Fruit fly (Drosophila melanogaster) whole organism, embryonic: Measurements from ENCODE around the gene CG17329.

ENCODE experiments used
- Awh ChIP-seq: fragments of 200-800 bp; sonication (Bioruptor generic); IDR thresholded peaks from 2 replicates; pipeline ENCODE4, ENCODE4 v1.3.6; 2022; ENCODE audit warnings: missing biosample characterization, missing genetic modification characterization
- Bdp1 ChIP-seq: fragments of 200-800 bp; sonication (Bioruptor generic); optimal IDR thresholded peaks from 3 replicates; lab custom pipeline; 2016; ENCODE audit warnings: missing biosample characterization, missing genetic modification characterization
- C15 ChIP-seq: fragments of 200-800 bp; sonication (Bioruptor generic); IDR thresholded peaks from 3 replicates; pipeline ENCODE4 v1.3.6; 2022; ENCODE audit warnings: missing biosample characterization, missing genetic modification characterization
- CG10321 ChIP-seq: fragments of 200-800 bp; sonication (Bioruptor generic); IDR thresholded peaks from 2 replicates; pipeline ENCODE4 v1.3.6; 2022; ENCODE audit warnings: missing biosample characterization, missing genetic modification characterization
- CG10565 ChIP-seq: fragments of 200-800 bp; sonication (Bioruptor generic); optimal IDR thresholded peaks from 3 replicates; lab custom pipeline; 2016; ENCODE audit warnings: missing biosample characterization, mild to moderate bottlenecking, missing genetic modification characterization
- CG12219 ChIP-seq: fragments of 200-800 bp; sonication (Bioruptor generic); optimal IDR thresholded peaks from 3 replicates; lab custom pipeline; 2018; ENCODE audit warnings: missing biosample characterization, mild to moderate bottlenecking, missing genetic modification characterization
- CG12659 ChIP-seq: fragments of 200-800 bp; sonication (Bioruptor generic); optimal IDR thresholded peaks from 3 replicates; lab custom pipeline; 2017; ENCODE audit warnings: mild to moderate bottlenecking, missing biosample characterization, missing genetic modification reagents, missing genetic modification characterization
- CG13296 ChIP-seq: fragments of 200-800 bp; sonication (Bioruptor generic); optimal IDR thresholded peaks from 3 replicates; lab custom pipeline; 2018; ENCODE audit warnings: missing biosample characterization, mild to moderate bottlenecking, missing genetic modification characterization
- CG17359 ChIP-seq: fragments of 200-800 bp; sonication (Bioruptor generic); optimal IDR thresholded peaks from 3 replicates; lab custom pipeline; 2018; ENCODE audit warnings: missing biosample characterization, mild to moderate bottlenecking, missing genetic modification characterization, moderate library complexity
- CG18599 ChIP-seq: fragments of 200-800 bp; sonication (Bioruptor generic); optimal IDR thresholded peaks from 3 replicates; lab custom pipeline; 2017; ENCODE audit warnings: missing biosample characterization, missing genetic modification characterization, mild to moderate bottlenecking, moderate library complexity, missing genetic modification reagents
- CG31224 ChIP-seq: fragments of 200-800 bp; sonication (Bioruptor generic); IDR thresholded peaks from 2 replicates; pipeline ENCODE4 v1.3.6; 2022; ENCODE audit warnings: missing biosample characterization, missing genetic modification characterization
- CG31388 ChIP-seq: fragments of 200-800 bp; sonication (Bioruptor generic); optimal IDR thresholded peaks from 2 replicates; lab custom pipeline; 2016; ENCODE audit warnings: missing biosample characterization, missing genetic modification characterization
- CG3163 ChIP-seq: fragments of 200-800 bp; sonication (Bioruptor generic); optimal IDR thresholded peaks from 3 replicates; lab custom pipeline; 2016; ENCODE audit warnings: missing biosample characterization, missing genetic modification characterization
- CG4424 ChIP-seq: fragments of 200-800 bp; sonication (Bioruptor generic); optimal IDR thresholded peaks from 3 replicates; lab custom pipeline; 2016; ENCODE audit warnings: missing biosample characterization, missing genetic modification characterization
- CG4820 ChIP-seq: fragments of 200-800 bp; sonication (Bioruptor generic); optimal IDR thresholded peaks from 3 replicates; lab custom pipeline; 2016; ENCODE audit warnings: missing biosample characterization, missing genetic modification characterization
- CG8281 ChIP-seq: fragments of 200-800 bp; sonication (Bioruptor generic); optimal IDR thresholded peaks from 2 replicates; lab custom pipeline; 2018; ENCODE audit warnings: missing biosample characterization, mild to moderate bottlenecking, missing genetic modification characterization, moderate library complexity
- Dip2 ChIP-seq: fragments of 200-800 bp; sonication (Bioruptor generic); IDR thresholded peaks from 2 replicates; pipeline ENCODE4 v1.3.6; 2022; ENCODE audit warnings: missing biosample characterization, missing genetic modification characterization
- Fer1 ChIP-seq: fragments of 200-800 bp; sonication (Bioruptor generic); optimal IDR thresholded peaks from 2 replicates; lab custom pipeline; 2017; ENCODE audit warnings: missing biosample characterization, mild to moderate bottlenecking, missing genetic modification characterization
- Fer2 ChIP-seq: fragments of 200-800 bp; sonication (Bioruptor generic); optimal IDR thresholded peaks from 2 replicates; lab custom pipeline; 2018; ENCODE audit warnings: missing biosample characterization, mild to moderate bottlenecking, missing genetic modification characterization, moderate library complexity
- H2.0 ChIP-seq: fragments of 200-800 bp; sonication (Bioruptor generic); IDR thresholded peaks from 2 replicates; pipeline ENCODE4 v1.3.6; 2022; ENCODE audit warnings: missing biosample characterization, missing genetic modification characterization
- HLH4C ChIP-seq: fragments of 200-800 bp; sonication (Bioruptor generic); IDR thresholded peaks from 3 replicates; pipeline ENCODE4 v1.3.6; 2022; ENCODE audit warnings: missing biosample characterization, missing genetic modification characterization; ENCODE audit not compliant: partially characterized antibody
- HmgD ChIP-seq: fragments of 200-800 bp; sonication (Bioruptor generic); optimal IDR thresholded peaks from 3 replicates; lab custom pipeline; 2016; ENCODE audit warnings: missing biosample characterization, missing genetic modification characterization
- Lhr ChIP-seq: fragments of 200-800 bp; sonication (Bioruptor generic); optimal IDR thresholded peaks from 3 replicates; lab custom pipeline; 2017; ENCODE audit warnings: mild to moderate bottlenecking, missing biosample characterization, missing genetic modification reagents, missing genetic modification characterization
- MESR4 ChIP-seq: fragments of 200-800 bp; sonication (Bioruptor generic); optimal IDR thresholded peaks from 2 replicates; lab custom pipeline; 2018; ENCODE audit warnings: missing biosample characterization, mild to moderate bottlenecking, missing genetic modification characterization, moderate library complexity
- Max ChIP-seq: fragments of 200-800 bp; sonication (Bioruptor generic); optimal IDR thresholded peaks from 2 replicates; lab custom pipeline; 2016; ENCODE audit warnings: missing biosample characterization, mild to moderate bottlenecking, missing genetic modification characterization
- Med ChIP-seq: fragments of 200-800 bp; sonication (Bioruptor generic); peaks from one replicate; lab custom pipeline; 2016; ENCODE audit warnings: missing biosample characterization, missing genetic modification characterization, mild to moderate bottlenecking, inconsistent platforms, moderate library complexity
- Mes4 ChIP-seq: fragments of 200-800 bp; sonication (Bioruptor generic); optimal IDR thresholded peaks from 2 replicates; lab custom pipeline; 2016; ENCODE audit warnings: missing biosample characterization, missing genetic modification characterization
- NfI ChIP-seq: fragments of 200-800 bp; sonication (Bioruptor generic); optimal IDR thresholded peaks from 3 replicates; lab custom pipeline; 2018; ENCODE audit warnings: missing biosample characterization, mild to moderate bottlenecking, missing genetic modification characterization, moderate library complexity
- Pdp1 ChIP-seq, 2 experiments: fragments of 200-800 bp; sonication (Bioruptor generic); optimal IDR thresholded peaks; 3 replicates each; lab custom pipeline; 2016; ENCODE audit warnings: missing biosample characterization in 2 of 2, missing genetic modification characterization in 2 of 2, mild to moderate bottlenecking in 1 of 2, moderate library complexity in 1 of 2
- Xbp1 ChIP-seq: fragments of 200-800 bp; sonication (Bioruptor generic); optimal IDR thresholded peaks from 3 replicates; lab custom pipeline; 2016; ENCODE audit warnings: missing biosample characterization, mild to moderate bottlenecking, missing genetic modification characterization
- ac ChIP-seq: fragments of 200-800 bp; sonication (Bioruptor generic); optimal IDR thresholded peaks from 3 replicates; lab custom pipeline; 2017; ENCODE audit warnings: missing biosample characterization, mild to moderate bottlenecking, missing genetic modification characterization
- amos ChIP-seq: fragments of 200-800 bp; sonication (Bioruptor generic); IDR thresholded peaks from 2 replicates; pipeline ENCODE4 v1.3.6; 2022; ENCODE audit warnings: missing biosample characterization, missing genetic modification characterization; ENCODE audit not compliant: partially characterized antibody
- bab2 ChIP-seq: fragments of 200-800 bp; sonication (Bioruptor generic); optimal IDR thresholded peaks from 2 replicates; lab custom pipeline; 2016; ENCODE audit warnings: missing biosample characterization, missing genetic modification characterization
- cato ChIP-seq: fragments of 200-800 bp; sonication (Bioruptor generic); optimal IDR thresholded peaks from 2 replicates; lab custom pipeline; 2016; ENCODE audit warnings: missing biosample characterization, missing genetic modification characterization, borderline replicate concordance
- ci ChIP-seq: fragments of 200-800 bp; sonication (Bioruptor generic); IDR thresholded peaks from 3 replicates; pipeline ENCODE4 v1.3.6; 2022; ENCODE audit warnings: missing biosample characterization, missing genetic modification characterization
- crc ChIP-seq: fragments of 200-800 bp; sonication (Bioruptor generic); optimal IDR thresholded peaks from 2 replicates; lab custom pipeline; 2016; ENCODE audit warnings: missing biosample characterization, missing genetic modification characterization
- crp ChIP-seq, 2 experiments: fragments of 200-800 bp; sonication (Bioruptor generic); optimal IDR thresholded peaks; 2 replicates in 1 of 2; 3 replicates in 1 of 2; lab custom pipeline; 2017; ENCODE audit warnings: missing biosample characterization in 2 of 2, missing genetic modification characterization in 2 of 2, mild to moderate bottlenecking in 1 of 2, moderate library complexity in 1 of 2
- fd102C ChIP-seq: fragments of 200-800 bp; sonication (Bioruptor generic); optimal IDR thresholded peaks from 2 replicates; lab custom pipeline; 2018; ENCODE audit warnings: missing biosample characterization, mild to moderate bottlenecking, missing genetic modification characterization, moderate library complexity
- insv ChIP-seq, 2 experiments: fragments of 200-800 bp; sonication (Bioruptor generic); optimal IDR thresholded peaks; 3 replicates each; lab custom pipeline; 2016 to 2018; ENCODE audit warnings: missing biosample characterization in 2 of 2, missing genetic modification characterization in 2 of 2
- lilli ChIP-seq: fragments of 200-800 bp; sonication (Bioruptor generic); optimal IDR thresholded peaks from 3 replicates; lab custom pipeline; 2016; ENCODE audit warnings: missing biosample characterization, missing genetic modification characterization
- lola ChIP-seq, 3 experiments: fragments of >200 bp in 2 of 3; fragments of 200-800 bp in 1 of 3; sonication (Bioruptor generic) in 1 of 3; optimal IDR thresholded peaks; 2 replicates each; lab custom pipeline; 2017 to 2019; ENCODE audit warnings: missing biosample characterization in 3 of 3, missing genetic modification characterization in 3 of 3, mild to moderate bottlenecking in 1 of 3, moderate library complexity in 1 of 3
- lov ChIP-seq, 2 experiments: fragments of 200-800 bp in 1 of 2; fragments of >200 bp in 1 of 2; sonication (Bioruptor generic) in 1 of 2; IDR thresholded peaks in 1 of 2; optimal IDR thresholded peaks in 1 of 2; 2 replicates in 1 of 2; 3 replicates in 1 of 2; pipeline versions ENCODE4 v1.3.6 to Lab custom; 2017 to 2022; ENCODE audit warnings: missing biosample characterization in 1 of 2, missing genetic modification characterization in 1 of 2
- peb ChIP-seq: fragments of 200-800 bp; sonication (Bioruptor generic); IDR thresholded peaks from 2 replicates; pipeline ENCODE4 v1.3.6; 2022; ENCODE audit warnings: missing biosample characterization, missing genetic modification characterization
- row ChIP-seq: fragments of 200-800 bp; sonication (Bioruptor generic); IDR thresholded peaks from 3 replicates; pipeline ENCODE4 v1.3.6; 2022; ENCODE audit warnings: missing biosample characterization, missing genetic modification characterization
- sqz ChIP-seq: fragments of 200-800 bp; sonication (Bioruptor generic); optimal IDR thresholded peaks from 3 replicates; lab custom pipeline; 2018; ENCODE audit warnings: missing biosample characterization, mild to moderate bottlenecking, missing genetic modification characterization
- stwl ChIP-seq: fragments of 200-800 bp; sonication (Bioruptor generic); optimal IDR thresholded peaks from 3 replicates; lab custom pipeline; 2018; ENCODE audit warnings: missing biosample characterization, mild to moderate bottlenecking, missing genetic modification characterization, moderate library complexity

The CG17329 gene

dm6 chr2L:16282856-16283255 is 8.2 kb upstream of the CG17329 start:
- TF ChIP-seq row (GFP tag; lab: Robert Waterston, UW): no peak
- no peak for TF ChIP-seq CG4820 (GFP tag; lab: Kevin White, UChicago)
- no peak for TF ChIP-seq fd102C (GFP tag; lab: Kevin White, UChicago)
- no peak for TF ChIP-seq CG12659 (GFP tag; lab: Kevin White, UChicago)
- TF ChIP-seq CG10321 (GFP tag; lab: Robert Waterston, UW): no peak
- TF ChIP-seq HLH4C (GFP tag; lab: Robert Waterston, UW): no peak
- peak; percentile 53; the same call in 1 of the 3 replicates for TF ChIP-seq ci (GFP tag; lab: Robert Waterston, UW)
- no peak for TF ChIP-seq CG31224 (GFP tag; lab: Robert Waterston, UW)
- TF ChIP-seq crp (GFP tag; optimal IDR thresholded peaks at IDR 0.05; lab: Kevin White, UChicago): peak; percentile 9 to 33
- no peak for TF ChIP-seq Max (GFP tag; lab: Kevin White, UChicago)
- TF ChIP-seq CG13296 (GFP tag; lab: Kevin White, UChicago): no peak
- no peak for TF ChIP-seq CG8281
- TF ChIP-seq HmgD (GFP tag; lab: Kevin White, UChicago): no peak
- peak in 1 of 2 experiments; percentile 44 for TF ChIP-seq Pdp1 (GFP tag; optimal IDR thresholded peaks at IDR 0.05; lab: Kevin White, UChicago)
- no peak for TF ChIP-seq CG31388 (GFP tag; lab: Kevin White, UChicago)
- TF ChIP-seq Fer1: no peak
- peak; percentile 55 for TF ChIP-seq Med (GFP tag; lab: Kevin White, UChicago)
- no peak for TF ChIP-seq sqz
- TF ChIP-seq bab2 (GFP tag; lab: Kevin White, UChicago): no peak

- TF ChIP-seq CG12219 (peak; percentile 47), lola (GFP tag; optimal IDR thresholded peaks at IDR 0.05; lab: Kevin White, UChicago) (no peak), CG10565 (GFP tag; lab: Kevin White, UChicago) (no peak), Awh (no peak), peb (GFP tag; lab: Robert Waterston, UW) (no peak), Dip2 (GFP tag; lab: Robert Waterston, UW) (no peak), Xbp1 (GFP tag; lab: Kevin White, UChicago) (peak; percentile 36), lov (optimal IDR thresholded peaks at IDR 0.05; lab: Kevin White, UChicago) (no peak), lov (GFP tag; IDR thresholded peaks at IDR 0.05; lab: Robert Waterston, UW) (no peak), Fer2 (tag; lab: Kevin White, UChicago) (no peak), NfI (peak; percentile 42), crc (GFP tag; lab: Kevin White, UChicago) (no peak), CG17359 (tag; lab: Kevin White, UChicago) (peak; percentile 54), MESR4 (GFP tag; lab: Kevin White, UChicago) (no peak), cato (GFP tag; lab: Kevin White, UChicago) (no peak), CG13296 (GFP tag; lab: Kevin White, UChicago) (peak; percentile 53), Lhr (GFP tag; lab: Kevin White, UChicago) (no peak), CG18599 (peak; percentile 77), CG3163 (GFP tag; lab: Kevin White, UChicago) (peak; percentile 78), ac (GFP tag; lab: Kevin White, UChicago) (peak; percentile 9), stwl (tag; lab: Kevin White, UChicago) (no peak), lilli (peak; percentile 64), H2.0 (GFP tag; lab: Robert Waterston, UW) (no peak), CG4424 (GFP tag; lab: Kevin White, UChicago) (peak; percentile 39), C15 (no peak), Bdp1 (no peak), amos (GFP tag; lab: Robert Waterston, UW) (no peak), insv (GFP tag; optimal IDR thresholded peaks at IDR 0.05; lab: Kevin White, UChicago) (no peak), Mes4 (GFP tag; lab: Kevin White, UChicago) (no peak)
Measured at dm6 chr2L:16284306-16285299, 6.5 kb upstream of the CG17329 start.
